Worm (Caenorhabditis elegans) whole organism, late embryonic: ENCODE results near the gene npl-4.2.
A peak's percentile ranks its signal among the peaks of the same experiment; 100 is the strongest.

Source experiments
- ama-1 ChIP-seq: fragments of 150-350 bp; optimal IDR thresholded peaks from 2 replicates; lab custom pipeline; 2014
- ceh-9 ChIP-seq: sonication (generic microtip); optimal IDR thresholded peaks from 2 replicates; lab custom pipeline; 2016; ENCODE audit warnings: mild to moderate bottlenecking, missing genetic modification characterization, inconsistent platforms, missing compliant biosample characterization
- che-1 ChIP-seq: sonication (generic microtip); optimal IDR thresholded peaks from 2 replicates; lab custom pipeline; 2016; ENCODE audit warnings: mild to moderate bottlenecking, missing genetic modification characterization, missing compliant biosample characterization
- fkh-10 ChIP-seq: fragments of 150-350 bp; optimal IDR thresholded peaks from 2 replicates; lab custom pipeline; 2014; ENCODE audit warnings: missing biosample characterization, missing genetic modification reagents, missing genetic modification characterization
- madf-2 ChIP-seq: sonication (generic microtip); optimal IDR thresholded peaks from 2 replicates; lab custom pipeline; 2017; ENCODE audit warnings: missing genetic modification characterization, missing compliant biosample characterization
- pqm-1 ChIP-seq: sonication (generic microtip); optimal IDR thresholded peaks from 2 replicates; lab custom pipeline; 2016; ENCODE audit warnings: missing genetic modification characterization, missing compliant biosample characterization
- rnt-1 ChIP-seq: sonication (generic microtip); optimal IDR thresholded peaks from 2 replicates; lab custom pipeline; 2016; ENCODE audit warnings: missing genetic modification characterization, missing compliant biosample characterization
- sox-4 ChIP-seq: sonication (generic microtip); optimal IDR thresholded peaks from 2 replicates; lab custom pipeline; 2017; ENCODE audit warnings: mild to moderate bottlenecking, missing genetic modification characterization, inconsistent platforms, missing compliant biosample characterization

- peak; percentile 78 for TF ChIP-seq rnt-1 (tag; lab: Kevin White, UChicago)
- peak; percentile 83 for TF ChIP-seq sox-4 (tag; lab: Kevin White, UChicago)
- peak; percentile 63 for TF ChIP-seq che-1 (tag; lab: Kevin White, UChicago)
- no peak for TF ChIP-seq fkh-10
- TF ChIP-seq madf-2: peak; percentile 75
- no peak for TF ChIP-seq ceh-9 (tag; lab: Kevin White, UChicago)
- TF ChIP-seq ama-1 (lab: Kevin White, UChicago): peak; percentile 98
- TF ChIP-seq pqm-1 (tag; lab: Kevin White, UChicago): no peak
Measured at ce11 chrII:5661735-5662177, 39.1 kb downstream of the npl-4.2 start.
